Worm (Caenorhabditis elegans) whole organism, L2 larva: ENCODE measurements around the gene C55A6.6.

ENCODE experiments used
- R02D3.7 ChIP-seq: fragments of 150-350 bp; optimal IDR thresholded peaks from 2 replicates; lab custom pipeline; 2014; ENCODE audit warnings: missing biosample characterization, missing genetic modification characterization
- Y55F3AM.14 ChIP-seq: fragments of 200-800 bp; sonication (Bioruptor generic); optimal IDR thresholded peaks from 2 replicates; lab custom pipeline; 2018; ENCODE audit warnings: mild to moderate bottlenecking, missing genetic modification characterization, missing compliant biosample characterization
- alr-1 ChIP-seq: fragments of 150-350 bp; optimal IDR thresholded peaks from 2 replicates; lab custom pipeline; 2014; ENCODE audit warnings: missing biosample characterization, missing genetic modification characterization
- aly-2 ChIP-seq: fragments of 150-350 bp; optimal IDR thresholded peaks from 2 replicates; lab custom pipeline; 2014; ENCODE audit warnings: missing biosample characterization, missing genetic modification characterization
- ama-1 ChIP-seq: fragments of 150-350 bp; optimal IDR thresholded peaks from 2 replicates; lab custom pipeline; 2018; ENCODE audit warnings: inconsistent platforms
- blmp-1 ChIP-seq: sonication (generic microtip); optimal IDR thresholded peaks from 2 replicates; lab custom pipeline; 2017; ENCODE audit warnings: missing genetic modification characterization, mild to moderate bottlenecking, missing compliant biosample characterization, antibody characterized with exemption, moderate library complexity; ENCODE audit not compliant: insufficient read depth
- ceh-16 ChIP-seq: fragments of 150-350 bp; optimal IDR thresholded peaks from 2 replicates; lab custom pipeline; 2014; ENCODE audit warnings: missing biosample characterization, missing genetic modification characterization
- ceh-82 ChIP-seq: fragments of 150-350 bp; optimal IDR thresholded peaks from 2 replicates; lab custom pipeline; 2014; ENCODE audit warnings: missing biosample characterization, missing genetic modification characterization
- crh-2 ChIP-seq: sonication (generic microtip); optimal IDR thresholded peaks from 2 replicates; lab custom pipeline; 2017; ENCODE audit warnings: missing biosample characterization, missing genetic modification characterization
- egl-27 ChIP-seq: sonication (generic microtip); optimal IDR thresholded peaks from 3 replicates; lab custom pipeline; 2017; ENCODE audit warnings: missing biosample characterization, missing genetic modification reagents, missing genetic modification characterization
- elt-3 ChIP-seq: sonication (generic microtip); optimal IDR thresholded peaks from 2 replicates; lab custom pipeline; 2017; ENCODE audit warnings: missing biosample characterization, missing genetic modification characterization
- fos-1 ChIP-seq: fragments of 150-350 bp; optimal IDR thresholded peaks from 2 replicates; lab custom pipeline; 2014; ENCODE audit warnings: missing biosample characterization, missing genetic modification characterization
- gmeb-1 ChIP-seq: fragments of 150-350 bp; optimal IDR thresholded peaks from 2 replicates; lab custom pipeline; 2014; ENCODE audit warnings: missing biosample characterization, missing genetic modification characterization
- lin-39 ChIP-seq: fragments of 150-350 bp; optimal IDR thresholded peaks from 2 replicates; lab custom pipeline; 2014; ENCODE audit warnings: missing biosample characterization, missing genetic modification reagents, missing genetic modification characterization
- lsy-2 ChIP-seq, 2 experiments: fragments of 150-350 bp in 1 of 2; sonication (generic microtip) in 1 of 2; optimal IDR thresholded peaks; 2 replicates each; lab custom pipeline; 2014 to 2017; ENCODE audit warnings: missing biosample characterization in 2 of 2, missing genetic modification characterization in 2 of 2
- nhr-10 ChIP-seq: sonication (generic microtip); optimal IDR thresholded peaks from 2 replicates; lab custom pipeline; 2017; ENCODE audit warnings: missing biosample characterization, missing genetic modification characterization
- nhr-11 ChIP-seq: fragments of 150-350 bp; optimal IDR thresholded peaks from 2 replicates; lab custom pipeline; 2014; ENCODE audit warnings: missing biosample characterization, missing genetic modification characterization
- nhr-12 ChIP-seq: fragments of 150-350 bp; optimal IDR thresholded peaks from 2 replicates; lab custom pipeline; 2014; ENCODE audit warnings: missing biosample characterization, missing genetic modification characterization
- nhr-129 ChIP-seq: fragments of 150-350 bp; optimal IDR thresholded peaks from 2 replicates; lab custom pipeline; 2014; ENCODE audit warnings: missing biosample characterization, missing genetic modification characterization
- nhr-21 ChIP-seq: fragments of 150-350 bp; optimal IDR thresholded peaks from 2 replicates; lab custom pipeline; 2014; ENCODE audit warnings: missing biosample characterization, missing genetic modification characterization
- nhr-23 ChIP-seq: fragments of 150-350 bp; optimal IDR thresholded peaks from 2 replicates; lab custom pipeline; 2014; ENCODE audit warnings: missing biosample characterization, missing genetic modification reagents, missing genetic modification characterization
- nhr-25 ChIP-seq: fragments of 150-350 bp; sonication (generic microtip); optimal IDR thresholded peaks from 3 replicates; lab custom pipeline; 2014; ENCODE audit warnings: missing biosample characterization, missing genetic modification characterization
- nhr-6 ChIP-seq: fragments of 150-350 bp; optimal IDR thresholded peaks from 2 replicates; lab custom pipeline; 2014; ENCODE audit warnings: missing biosample characterization, missing genetic modification characterization
- nhr-77 ChIP-seq: fragments of 150-350 bp; optimal IDR thresholded peaks from 2 replicates; lab custom pipeline; 2014; ENCODE audit warnings: missing biosample characterization, missing genetic modification characterization
- peb-1 ChIP-seq: fragments of 150-350 bp; optimal IDR thresholded peaks from 2 replicates; lab custom pipeline; 2014; ENCODE audit warnings: missing biosample characterization, missing genetic modification characterization
- sem-4 ChIP-seq: fragments of 150-350 bp; optimal IDR thresholded peaks from 2 replicates; lab custom pipeline; 2014; ENCODE audit warnings: missing biosample characterization, missing genetic modification reagents, missing genetic modification characterization
- skn-1 ChIP-seq: sonication (generic microtip); optimal IDR thresholded peaks from 2 replicates; lab custom pipeline; 2017; ENCODE audit warnings: missing biosample characterization, missing genetic modification characterization
- sma-3 ChIP-seq: sonication (generic microtip); optimal IDR thresholded peaks from 2 replicates; lab custom pipeline; 2016; ENCODE audit warnings: missing genetic modification reagents, missing genetic modification characterization, missing compliant biosample characterization
- sma-9 ChIP-seq, 2 experiments: fragments of 150-350 bp in 1 of 2; sonication (generic microtip) in 1 of 2; optimal IDR thresholded peaks; 2 replicates each; lab custom pipeline; 2014 to 2016; ENCODE audit warnings: missing genetic modification characterization in 2 of 2, mild to moderate bottlenecking in 1 of 2, missing biosample characterization in 1 of 2, missing compliant biosample characterization in 1 of 2, missing genetic modification reagents in 1 of 2, moderate library complexity in 1 of 2
- snpc-4 ChIP-seq: fragments of 150-350 bp; optimal IDR thresholded peaks from 2 replicates; lab custom pipeline; 2014; ENCODE audit warnings: missing biosample characterization, missing genetic modification characterization
- unc-39 ChIP-seq: fragments of 150-350 bp; optimal IDR thresholded peaks from 2 replicates; lab custom pipeline; 2014; ENCODE audit warnings: missing biosample characterization, missing genetic modification characterization
- unc-55 ChIP-seq: fragments of 150-350 bp; sonication (generic microtip); optimal IDR thresholded peaks from 3 replicates; lab custom pipeline; 2014; ENCODE audit warnings: missing biosample characterization, missing genetic modification reagents, missing genetic modification characterization
- unc-62 ChIP-seq: fragments of 150-350 bp; optimal IDR thresholded peaks from 2 replicates; lab custom pipeline; 2014; ENCODE audit warnings: missing biosample characterization, missing genetic modification reagents, missing genetic modification characterization
- ztf-1 ChIP-seq: fragments of 200-800 bp; sonication (Bioruptor generic); conservative IDR thresholded peaks from 2 replicates; pipeline ENCODE4 v1.3.6; 2022; ENCODE audit warnings: missing genetic modification characterization, missing compliant biosample characterization
- ztf-4 ChIP-seq: fragments of 150-350 bp; optimal IDR thresholded peaks from 2 replicates; lab custom pipeline; 2014; ENCODE audit warnings: missing biosample characterization, missing genetic modification characterization

C55A6.6 gene

ce11 chrV:11546795-11547194 is 32.3 kb upstream of the C55A6.6 start, which contains the start of gene F38B7.11:
Gene F38B7.11, plus strand, starts transcription at chrV:11547095.
- TF ChIP-seq nhr-10 (tag; lab: Kevin White, UChicago): no peak
- no peak for TF ChIP-seq sma-3 (GFP tag; lab: Kevin White, UChicago)
- no peak for TF ChIP-seq ztf-4 (tag; lab: Kevin White, UChicago)
- no peak for TF ChIP-seq ztf-1
- TF ChIP-seq snpc-4 (tag; lab: Kevin White, UChicago): no peak
- no peak for TF ChIP-seq nhr-11 (tag; lab: Kevin White, UChicago)
- no peak for TF ChIP-seq aly-2
- TF ChIP-seq R02D3.7 (tag; lab: Kevin White, UChicago): no peak
- no peak for TF ChIP-seq unc-55
- no peak for TF ChIP-seq ceh-82
- TF ChIP-seq egl-27 (tag; lab: Kevin White, UChicago): no peak
- no peak for TF ChIP-seq gmeb-1 (tag; lab: Kevin White, UChicago)
- TF ChIP-seq elt-3 (tag; lab: Kevin White, UChicago): no peak
- no peak for TF ChIP-seq nhr-21 (tag; lab: Kevin White, UChicago)
- no peak for TF ChIP-seq nhr-6
- no peak for TF ChIP-seq nhr-23 (tag; lab: Kevin White, UChicago)

ce11 chrV:11545227-11545626 is 30.7 kb upstream of the C55A6.6 start, which contains the start of gene F38B7.10:
Gene F38B7.10, plus strand, starts transcription at chrV:11545527.
- TF ChIP-seq skn-1 (tag; lab: Kevin White, UChicago) (no peak), nhr-21 (tag; lab: Kevin White, UChicago) (no peak), lsy-2 (tag; optimal IDR thresholded peaks at IDR 0.05; lab: Kevin White, UChicago) (no peak), Y55F3AM.14 (GFP tag; lab: Kevin White, UChicago) (no peak), ztf-4 (tag; lab: Kevin White, UChicago) (no peak), alr-1 (tag; lab: Kevin White, UChicago) (no peak), lin-39 (no peak), sma-9 (GFP tag; optimal IDR thresholded peaks at IDR 0.05; lab: Kevin White, UChicago) (no peak), sma-9 (tag; optimal IDR thresholded peaks at IDR 0.05; lab: Kevin White, UChicago) (no peak), nhr-77 (tag; lab: Kevin White, UChicago) (no peak), unc-39 (no peak), ceh-16 (tag; lab: Kevin White, UChicago) (no peak), unc-62 (GFP tag; lab: Kevin White, UChicago) (no peak), ztf-1 (no peak)

ce11 chrV:11543564-11543963 is 29.0 kb upstream of the C55A6.6 start, which contains the start of gene F38B7.2:
Gene F38B7.2, plus strand, starts transcription at chrV:11543963.
- TF ChIP-seq crh-2 (peak; percentile 32), skn-1 (tag; lab: Kevin White, UChicago) (no peak), unc-55 (no peak), blmp-1 (tag; lab: Kevin White, UChicago) (peak; percentile 65), sma-3 (GFP tag; lab: Kevin White, UChicago) (peak; percentile 54), sma-9 (GFP tag; optimal IDR thresholded peaks at IDR 0.05; lab: Kevin White, UChicago) (peak; percentile 54), sma-9 (tag; optimal IDR thresholded peaks at IDR 0.05; lab: Kevin White, UChicago) (no peak), fos-1 (tag; lab: Kevin White, UChicago) (peak; percentile 23), gmeb-1 (tag; lab: Kevin White, UChicago) (no peak), nhr-25 (tag; lab: Kevin White, UChicago) (peak; percentile 86)

- TF ChIP-seq nhr-10 (tag; lab: Kevin White, UChicago): no peak
- no peak for TF ChIP-seq nhr-129 (tag; lab: Kevin White, UChicago)
- TF ChIP-seq peb-1 (tag; lab: Kevin White, UChicago): no peak
- no peak for TF ChIP-seq alr-1 (tag; lab: Kevin White, UChicago)
- no peak for TF ChIP-seq unc-55
- TF ChIP-seq gmeb-1 (tag; lab: Kevin White, UChicago): no peak
- TF ChIP-seq sem-4 (tag; lab: Kevin White, UChicago): no peak
- TF ChIP-seq sma-3 (GFP tag; lab: Kevin White, UChicago): no peak
- no peak for TF ChIP-seq nhr-12 (tag; lab: Kevin White, UChicago)
- TF ChIP-seq ama-1: no peak
- TF ChIP-seq ceh-16 (tag; lab: Kevin White, UChicago): no peak
- TF ChIP-seq skn-1 (tag; lab: Kevin White, UChicago): no peak
- no peak for TF ChIP-seq nhr-23 (tag; lab: Kevin White, UChicago)
- no peak for TF ChIP-seq ztf-4 (tag; lab: Kevin White, UChicago)
- no peak for TF ChIP-seq nhr-77 (tag; lab: Kevin White, UChicago)
Measured at ce11 chrV:11541284-11541683, 26.7 kb upstream of the C55A6.6 start.
